Worm (Caenorhabditis elegans) whole organism, L1 larva: Measurements from ENCODE around the gene gbh-2.

ENCODE experiments used
- C04F5.9 ChIP-seq: sonication (generic microtip); optimal IDR thresholded peaks from 2 replicates; lab custom pipeline; 2016; ENCODE audit warnings: missing genetic modification characterization, missing compliant biosample characterization
- C34B4.2 ChIP-seq: sonication (generic microtip); optimal IDR thresholded peaks from 2 replicates; lab custom pipeline; 2017; ENCODE audit warnings: mild to moderate bottlenecking, missing genetic modification characterization, missing compliant biosample characterization
- aha-1 ChIP-seq: fragments of 150-350 bp; optimal IDR thresholded peaks from 2 replicates; lab custom pipeline; 2014; ENCODE audit warnings: missing biosample characterization, missing genetic modification characterization
- alr-1 ChIP-seq: fragments of 200-800 bp; sonication (Bioruptor generic); optimal IDR thresholded peaks from 2 replicates; lab custom pipeline; 2018; ENCODE audit warnings: borderline replicate concordance, mild to moderate bottlenecking, missing genetic modification characterization, missing compliant biosample characterization
- aly-2 ChIP-seq: fragments of 150-350 bp; optimal IDR thresholded peaks from 2 replicates; lab custom pipeline; 2014; ENCODE audit warnings: missing biosample characterization, missing genetic modification characterization
- ama-1 ChIP-seq: fragments of 150-350 bp; optimal IDR thresholded peaks from 2 replicates; lab custom pipeline; 2014
- blmp-1 ChIP-seq: fragments of 150-350 bp; optimal IDR thresholded peaks from 2 replicates; lab custom pipeline; 2014; ENCODE audit warnings: missing biosample characterization, missing genetic modification characterization
- ceh-82 ChIP-seq, 3 experiments: fragments of 150-350 bp in 1 of 3; sonication (generic microtip) in 2 of 3; optimal IDR thresholded peaks; 2 replicates each; lab custom pipeline; 2014 to 2017; ENCODE audit warnings: missing biosample characterization in 3 of 3, missing genetic modification characterization in 3 of 3
- dpl-1 ChIP-seq, 3 experiments: fragments of 150-350 bp in 2 of 3; sonication (generic microtip) in 1 of 3; optimal IDR thresholded peaks; 2 replicates each; lab custom pipeline; 2014 to 2017; ENCODE audit warnings: missing biosample characterization in 3 of 3, missing genetic modification characterization in 3 of 3, missing genetic modification reagents in 3 of 3
- dsc-1 ChIP-seq: sonication (generic microtip); optimal IDR thresholded peaks from 2 replicates; lab custom pipeline; 2016; ENCODE audit warnings: mild to moderate bottlenecking, missing genetic modification characterization, missing compliant biosample characterization
- efl-3 ChIP-seq: fragments of 200-800 bp; sonication (Bioruptor generic); optimal IDR thresholded peaks from 2 replicates; lab custom pipeline; 2018; ENCODE audit warnings: mild to moderate bottlenecking, missing genetic modification characterization, missing compliant biosample characterization
- egl-13 ChIP-seq: sonication (generic microtip); optimal IDR thresholded peaks from 2 replicates; lab custom pipeline; 2016; ENCODE audit warnings: missing genotype, missing genetic modification reagents, missing genetic modification characterization, missing compliant biosample characterization
- egl-27 ChIP-seq, 2 experiments: fragments of 150-350 bp in 1 of 2; sonication (generic microtip); optimal IDR thresholded peaks; 3 replicates each; lab custom pipeline; 2017 to 2018; ENCODE audit warnings: missing biosample characterization in 2 of 2, missing genetic modification characterization in 2 of 2, missing genetic modification reagents in 2 of 2
- elt-3 ChIP-seq, 6 experiments: fragments of 150-350 bp in 1 of 6; sonication (generic microtip); optimal IDR thresholded peaks; 2 replicates each; lab custom pipeline; 2017 to 2018; ENCODE audit warnings: missing biosample characterization in 6 of 6, missing genetic modification characterization in 6 of 6, inconsistent platforms in 1 of 6
- fkh-8 ChIP-seq: sonication (generic microtip); optimal IDR thresholded peaks from 2 replicates; lab custom pipeline; 2016; ENCODE audit warnings: mild to moderate bottlenecking, missing genetic modification characterization, missing compliant biosample characterization
- fos-1 ChIP-seq: fragments of 150-350 bp; optimal IDR thresholded peaks from 2 replicates; lab custom pipeline; 2014; ENCODE audit warnings: missing biosample characterization, missing genetic modification characterization
- hpl-2 ChIP-seq: fragments of 150-350 bp; optimal IDR thresholded peaks from 2 replicates; lab custom pipeline; 2014; ENCODE audit warnings: missing biosample characterization, missing genetic modification reagents, missing genetic modification characterization
- irx-1 ChIP-seq: sonication (generic microtip); optimal IDR thresholded peaks from 2 replicates; lab custom pipeline; 2016; ENCODE audit warnings: missing genetic modification characterization, missing compliant biosample characterization
- isw-1 ChIP-seq: fragments of 200-800 bp; sonication (Bioruptor generic); IDR thresholded peaks from 2 replicates; pipeline ENCODE4 v1.3.6; 2022; ENCODE audit warnings: missing genetic modification characterization, missing compliant biosample characterization
- jun-1 ChIP-seq: fragments of 150-350 bp; optimal IDR thresholded peaks from 2 replicates; lab custom pipeline; 2014; ENCODE audit warnings: missing biosample characterization, missing genetic modification reagents, missing genetic modification characterization
- lin-14 ChIP-seq: fragments of 200-800 bp; sonication (Bioruptor generic); optimal IDR thresholded peaks from 2 replicates; lab custom pipeline; 2018; ENCODE audit warnings: mild to moderate bottlenecking, missing genetic modification characterization, moderate library complexity, missing compliant biosample characterization
- lin-35 ChIP-seq, 2 experiments: fragments of 150-350 bp; optimal IDR thresholded peaks; 2 replicates each; lab custom pipeline; 2014; ENCODE audit warnings: missing biosample characterization in 2 of 2, missing genetic modification characterization in 2 of 2, missing genetic modification reagents in 2 of 2
- lir-3 ChIP-seq: sonication (generic microtip); optimal IDR thresholded peaks from 2 replicates; lab custom pipeline; 2016; ENCODE audit warnings: mild to moderate bottlenecking, missing genetic modification characterization, moderate library complexity, missing compliant biosample characterization; ENCODE audit not compliant: poor library complexity
- lsy-2 ChIP-seq, 2 experiments: fragments of 150-350 bp; optimal IDR thresholded peaks; 2 replicates each; lab custom pipeline; 2014; ENCODE audit warnings: missing biosample characterization in 2 of 2, missing genetic modification characterization in 2 of 2
- mab-9 ChIP-seq: fragments of 200-800 bp; sonication (Bioruptor generic); IDR thresholded peaks from 2 replicates; pipeline ENCODE4 v1.3.6; 2022; ENCODE audit warnings: missing genetic modification reagents, missing genetic modification characterization, missing compliant biosample characterization
- mef-2 ChIP-seq: fragments of 150-350 bp; optimal IDR thresholded peaks from 2 replicates; lab custom pipeline; 2014; ENCODE audit warnings: missing biosample characterization, missing genetic modification characterization
- mep-1 ChIP-seq: fragments of 150-350 bp; optimal IDR thresholded peaks from 2 replicates; lab custom pipeline; 2014; ENCODE audit warnings: missing biosample characterization, missing genetic modification characterization
- nhr-11 ChIP-seq: fragments of 150-350 bp; optimal IDR thresholded peaks from 2 replicates; lab custom pipeline; 2014; ENCODE audit warnings: missing biosample characterization, missing genetic modification characterization
- nhr-19 ChIP-seq: fragments of 200-800 bp; sonication (Bioruptor generic); conservative IDR thresholded peaks from 2 replicates; pipeline ENCODE4 v1.3.6; 2022; ENCODE audit warnings: missing genetic modification characterization, missing compliant biosample characterization
- nhr-20 ChIP-seq: sonication (generic microtip); optimal IDR thresholded peaks from 2 replicates; lab custom pipeline; 2016; ENCODE audit warnings: mild to moderate bottlenecking, missing genetic modification characterization, missing compliant biosample characterization
- nhr-237 ChIP-seq: fragments of 150-350 bp; optimal IDR thresholded peaks from 2 replicates; lab custom pipeline; 2014; ENCODE audit warnings: missing biosample characterization, missing genetic modification characterization
- nhr-71 ChIP-seq: sonication (generic microtip); optimal IDR thresholded peaks from 2 replicates; lab custom pipeline; 2016; ENCODE audit warnings: mild to moderate bottlenecking, missing genetic modification characterization, moderate library complexity, missing compliant biosample characterization
- nhr-85 ChIP-seq: sonication (generic microtip); peaks from one replicate; lab custom pipeline; 2016; ENCODE audit warnings: missing genetic modification characterization, inconsistent platforms, missing compliant biosample characterization
- nhr-90 ChIP-seq: sonication (generic microtip); optimal IDR thresholded peaks from 2 replicates; lab custom pipeline; 2016; ENCODE audit warnings: mild to moderate bottlenecking, missing genetic modification characterization, missing compliant biosample characterization; ENCODE audit not compliant: poor library complexity
- pag-3 ChIP-seq: sonication (generic microtip); optimal IDR thresholded peaks from 2 replicates; lab custom pipeline; 2017; ENCODE audit warnings: missing genetic modification characterization, mild to moderate bottlenecking, missing compliant biosample characterization, antibody characterized with exemption, borderline replicate concordance; ENCODE audit not compliant: insufficient read depth
- pax-3 ChIP-seq: fragments of 200-800 bp; sonication (Bioruptor generic); optimal IDR thresholded peaks from 2 replicates; lab custom pipeline; 2018; ENCODE audit warnings: mild to moderate bottlenecking, missing genetic modification characterization, moderate library complexity, missing compliant biosample characterization
- pqm-1 ChIP-seq: sonication (generic microtip); optimal IDR thresholded peaks from 3 replicates; lab custom pipeline; 2017; ENCODE audit warnings: missing biosample characterization, missing genetic modification characterization
- skn-1 ChIP-seq: fragments of 150-350 bp; optimal IDR thresholded peaks from 2 replicates; lab custom pipeline; 2014; ENCODE audit warnings: missing biosample characterization, missing genetic modification characterization
- snu-23 ChIP-seq: sonication (generic microtip); optimal IDR thresholded peaks from 2 replicates; lab custom pipeline; 2016; ENCODE audit warnings: missing genetic modification characterization, missing compliant biosample characterization
- sox-4 ChIP-seq: sonication (generic microtip); optimal IDR thresholded peaks from 2 replicates; lab custom pipeline; 2016; ENCODE audit warnings: missing genetic modification characterization, missing compliant biosample characterization
- tbx-2 ChIP-seq: sonication (generic microtip); optimal IDR thresholded peaks from 2 replicates; lab custom pipeline; 2016; ENCODE audit warnings: missing genetic modification characterization, missing compliant biosample characterization
- unc-62 ChIP-seq: fragments of 150-350 bp; optimal IDR thresholded peaks from 2 replicates; lab custom pipeline; 2014; ENCODE audit warnings: missing biosample characterization, missing genetic modification reagents, missing genetic modification characterization
- unc-98 ChIP-seq: fragments of 200-800 bp; sonication (Bioruptor generic); IDR thresholded peaks from 2 replicates; pipeline ENCODE4 v1.3.6; 2022; ENCODE audit warnings: missing genetic modification characterization, missing compliant biosample characterization
- vab-15 ChIP-seq: sonication (generic microtip); optimal IDR thresholded peaks from 2 replicates; lab custom pipeline; 2017; ENCODE audit warnings: missing genotype, mild to moderate bottlenecking, missing genetic modification characterization, missing compliant biosample characterization
- zip-4 ChIP-seq: fragments of 200-800 bp; sonication (Bioruptor generic); optimal IDR thresholded peaks from 2 replicates; lab custom pipeline; 2018; ENCODE audit warnings: mild to moderate bottlenecking, missing genetic modification characterization, moderate library complexity, missing compliant biosample characterization
- ztf-11 ChIP-seq, 2 experiments: sonication (generic microtip); optimal IDR thresholded peaks; 2 replicates each; lab custom pipeline; 2016 to 2017; ENCODE audit warnings: missing genetic modification characterization in 2 of 2, missing biosample characterization in 1 of 2, missing compliant biosample characterization in 1 of 2
- ztf-4 ChIP-seq: fragments of 150-350 bp; optimal IDR thresholded peaks from 2 replicates; lab custom pipeline; 2014; ENCODE audit warnings: missing biosample characterization, missing genetic modification characterization

gbh-2 gene

DNA sequence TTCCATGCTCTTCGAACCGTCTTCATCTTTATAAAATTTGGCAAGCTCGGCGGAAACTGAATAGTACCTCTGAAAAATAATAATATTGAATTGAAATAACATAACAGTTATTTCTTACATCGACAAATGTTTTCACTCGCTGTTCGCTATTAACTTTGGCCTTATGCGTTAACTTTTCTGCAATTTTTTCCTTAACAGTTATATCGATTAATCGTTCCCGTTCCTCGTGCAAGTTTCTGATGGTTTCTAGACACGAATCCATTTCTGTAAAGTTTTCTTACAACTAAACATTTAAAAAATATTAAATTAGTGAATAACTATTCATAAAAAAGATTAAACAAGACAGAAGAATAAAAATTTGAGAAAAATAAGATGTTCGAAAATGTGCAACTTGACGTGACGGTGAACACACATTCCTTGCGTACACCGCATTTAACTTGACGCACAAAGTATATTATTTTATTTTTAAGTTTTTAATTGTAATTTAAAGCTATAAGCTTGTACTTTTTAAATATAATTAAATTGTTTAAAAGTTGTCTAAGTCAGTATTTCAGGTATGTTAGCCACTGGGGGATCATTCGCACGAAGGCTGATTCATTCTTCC is 39.6 kb downstream of the gbh-2 start, which contains the start of the genes prp-9 and mrps-18B (continued):
- TF ChIP-seq C04F5.9 (tag; lab: Kevin White, UChicago) = no peak
- no peak for TF ChIP-seq unc-62 (GFP tag; lab: Kevin White, UChicago)
- no peak for TF ChIP-seq egl-27 (tag; optimal IDR thresholded peaks at IDR 0.05; lab: Kevin White, UChicago)
- TF ChIP-seq ztf-11 (tag; optimal IDR thresholded peaks at IDR 0.05; lab: Kevin White, UChicago) = no peak
- TF ChIP-seq nhr-19 (GFP tag; lab: Robert Waterston, UW) = peak; percentile 9; the same call in 1 of the 2 replicates
- no peak for TF ChIP-seq tbx-2 (tag; lab: Kevin White, UChicago)
- no peak for TF ChIP-seq sox-4
- TF ChIP-seq lin-14 (GFP tag; lab: Kevin White, UChicago) = peak; percentile 47
- no peak for TF ChIP-seq unc-98 (GFP tag; lab: Robert Waterston, UW)
- TF ChIP-seq nhr-90 (tag; lab: Kevin White, UChicago) = peak; percentile 3
- TF ChIP-seq egl-13 = no peak
- TF ChIP-seq isw-1 = no peak
- TF ChIP-seq mab-9 (GFP tag; lab: Robert Waterston, UW) = no peak
- no peak for TF ChIP-seq efl-3
- TF ChIP-seq nhr-20 (tag; lab: Kevin White, UChicago) = peak; percentile 35
- TF ChIP-seq jun-1 (tag; lab: Kevin White, UChicago) = no peak
- peak; percentile 6 for TF ChIP-seq skn-1
- TF ChIP-seq aly-2 (tag; lab: Kevin White, UChicago) = no peak
- TF ChIP-seq lin-35 (GFP tag; optimal IDR thresholded peaks at IDR 0.05; lab: Kevin White, UChicago) = peak in 1 of 2 experiments; percentile 46
- no peak for TF ChIP-seq aha-1
- TF ChIP-seq nhr-71 (tag; lab: Kevin White, UChicago) = peak; percentile 34
- TF ChIP-seq lir-3 (tag; lab: Kevin White, UChicago) = peak; percentile 23
- no peak for TF ChIP-seq hpl-2
- no peak for TF ChIP-seq C34B4.2
- no peak for TF ChIP-seq nhr-85
- no peak for TF ChIP-seq alr-1 (tag; lab: Kevin White, UChicago)
- TF ChIP-seq ama-1 = no peak
- TF ChIP-seq fkh-8 (tag; lab: Kevin White, UChicago) = no peak
- peak in 2 of 3 experiments; percentile 25 to 56 for TF ChIP-seq dpl-1 (GFP tag; optimal IDR thresholded peaks at IDR 0.05; lab: Kevin White, UChicago)
- TF ChIP-seq nhr-11 = no peak
- no peak for TF ChIP-seq nhr-237
- no peak for TF ChIP-seq pag-3
- TF ChIP-seq mef-2 (tag; lab: Kevin White, UChicago) = no peak
- no peak for TF ChIP-seq irx-1 (tag; lab: Kevin White, UChicago)

DNA sequence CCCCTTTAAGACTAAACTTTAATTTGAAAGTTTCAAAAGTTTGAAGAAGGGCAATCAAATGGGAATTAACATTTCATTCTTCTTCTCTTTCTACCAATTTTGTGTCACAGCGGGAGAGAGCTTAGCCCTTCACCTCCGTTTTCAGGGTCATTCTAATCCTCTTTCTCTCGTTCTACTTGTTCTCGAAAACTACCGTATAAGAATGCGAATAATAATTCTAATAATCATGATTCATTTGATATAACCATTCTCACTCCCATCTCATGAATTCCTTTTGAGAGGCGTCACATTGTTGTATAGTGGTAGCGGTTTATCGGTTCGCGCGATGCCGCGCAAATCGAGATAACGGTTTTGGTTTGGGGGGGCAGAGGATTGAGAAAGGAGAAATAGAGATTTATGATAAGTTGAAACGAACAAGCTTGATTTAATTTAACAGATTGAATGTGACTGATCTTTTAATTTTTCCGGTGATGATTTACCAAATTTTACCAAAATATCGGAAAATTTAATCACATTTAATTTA is 43.6 kb downstream of the gbh-2 start:
- TF ChIP-seq tbx-2 (tag; lab: Kevin White, UChicago) (no peak), ztf-4 (no peak), zip-4 (GFP tag; lab: Kevin White, UChicago) (no peak), lsy-2 (tag; optimal IDR thresholded peaks at IDR 0.05; lab: Kevin White, UChicago) (peak in 1 of 2 experiments; percentile 13), snu-23 (GFP tag; lab: Kevin White, UChicago) (peak; percentile 13), lin-14 (GFP tag; lab: Kevin White, UChicago) (peak; percentile 2), pqm-1 (tag; lab: Kevin White, UChicago) (no peak), ceh-82 (tag; optimal IDR thresholded peaks at IDR 0.05; lab: Kevin White, UChicago) (no peak), pax-3 (no peak), nhr-85 (peak; percentile 60), blmp-1 (tag; lab: Kevin White, UChicago) (peak; percentile 75), hpl-2 (no peak), lin-35 (GFP tag; optimal IDR thresholded peaks at IDR 0.05; lab: Kevin White, UChicago) (no peak), dsc-1 (no peak), unc-62 (GFP tag; lab: Kevin White, UChicago) (no peak), nhr-20 (tag; lab: Kevin White, UChicago) (no peak), vab-15 (no peak), fos-1 (tag; lab: Kevin White, UChicago) (no peak), elt-3 (tag; optimal IDR thresholded peaks at IDR 0.05; lab: Kevin White, UChicago) (peak in 1 of 6 experiments; percentile 29), mep-1 (tag; lab: Kevin White, UChicago) (peak; percentile 9), aha-1 (no peak), isw-1 (no peak)
